Worm (Caenorhabditis elegans) whole organism, L1 larva: ENCODE results near the gene rod-1.

Experiments used
- aly-2 ChIP-seq: fragments of 150-350 bp; optimal IDR thresholded peaks from 2 replicates; lab custom pipeline; 2014; ENCODE audit warnings: missing biosample characterization, missing genetic modification characterization
- ama-1 ChIP-seq: fragments of 150-350 bp; optimal IDR thresholded peaks from 2 replicates; lab custom pipeline; 2014
- ceh-82 ChIP-seq, 3 experiments: fragments of 150-350 bp in 1 of 3; sonication (generic microtip) in 2 of 3; optimal IDR thresholded peaks; 2 replicates each; lab custom pipeline; 2014 to 2017; ENCODE audit warnings: missing biosample characterization in 3 of 3, missing genetic modification characterization in 3 of 3
- dsc-1 ChIP-seq: sonication (generic microtip); optimal IDR thresholded peaks from 2 replicates; lab custom pipeline; 2016; ENCODE audit warnings: mild to moderate bottlenecking, missing genetic modification characterization, missing compliant biosample characterization
- elt-2 ChIP-seq: sonication (generic microtip); optimal IDR thresholded peaks from 2 replicates; lab custom pipeline; 2016; ENCODE audit warnings: missing genetic modification characterization, mild to moderate bottlenecking, inconsistent platforms, missing compliant biosample characterization, missing genetic modification reagents
- fos-1 ChIP-seq: fragments of 150-350 bp; optimal IDR thresholded peaks from 2 replicates; lab custom pipeline; 2014; ENCODE audit warnings: missing biosample characterization, missing genetic modification characterization
- lin-39 ChIP-seq: fragments of 150-350 bp; optimal IDR thresholded peaks from 2 replicates; lab custom pipeline; 2014; ENCODE audit warnings: missing biosample characterization, missing genetic modification reagents, missing genetic modification characterization
- nhr-28 ChIP-seq: fragments of 150-350 bp; optimal IDR thresholded peaks from 2 replicates; lab custom pipeline; 2014; ENCODE audit warnings: missing biosample characterization, missing genetic modification characterization
- xbp-1 ChIP-seq: sonication (generic microtip); optimal IDR thresholded peaks from 2 replicates; lab custom pipeline; 2016; ENCODE audit warnings: missing genetic modification characterization, missing compliant biosample characterization
- zag-1 ChIP-seq: fragments of 150-350 bp; optimal IDR thresholded peaks from 2 replicates; lab custom pipeline; 2014; ENCODE audit warnings: missing biosample characterization, missing genetic modification characterization

DNA sequence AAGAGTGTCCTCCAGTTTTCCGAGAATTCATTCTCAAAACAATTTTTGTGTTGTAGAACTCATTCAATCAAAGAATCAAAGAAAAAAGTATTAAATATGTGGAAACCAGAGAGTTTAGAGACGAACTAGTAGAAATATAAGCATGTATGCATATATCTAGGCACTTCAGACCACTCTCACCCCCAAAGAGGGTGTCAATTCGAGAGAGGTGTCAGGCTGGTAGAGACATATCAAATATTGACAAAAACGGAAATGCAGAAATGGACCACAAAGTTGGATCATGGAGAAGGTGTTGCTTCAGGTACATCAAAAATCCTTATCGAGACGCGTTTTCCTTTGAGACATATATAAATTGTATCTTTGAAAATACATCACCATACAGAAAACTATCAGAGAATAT, 45.5 kb downstream of the rod-1 start:
- TF ChIP-seq aly-2 (tag; lab: Kevin White, UChicago) (no peak), lin-39 (tag; lab: Kevin White, UChicago) (no peak), dsc-1 (tag; lab: Kevin White, UChicago) (no peak), xbp-1 (no peak), elt-2 (tag; lab: Kevin White, UChicago) (no peak), nhr-28 (tag; lab: Kevin White, UChicago) (no peak), ceh-82 (tag; optimal IDR thresholded peaks at IDR 0.05; lab: Kevin White, UChicago) (no peak), ama-1 (no peak), zag-1 (tag; lab: Kevin White, UChicago) (no peak), fos-1 (tag; lab: Kevin White, UChicago) (no peak)
